Worm (Caenorhabditis elegans) whole organism, L4 larva: ENCODE measurements around the gene T28B11.1.
A peak's percentile ranks its signal among the peaks of the same experiment; 100 is the strongest.

Experiments
- R02D3.7 ChIP-seq: fragments of 150-350 bp; sonication (generic microtip); optimal IDR thresholded peaks from 3 replicates; lab custom pipeline; 2014; ENCODE audit warnings: missing biosample characterization, missing genetic modification characterization
- aha-1 ChIP-seq: fragments of 150-350 bp; peaks from one replicate; lab custom pipeline; 2014; ENCODE audit warnings: missing biosample characterization, missing genetic modification characterization
- ama-1 ChIP-seq: fragments of 150-350 bp; optimal IDR thresholded peaks from 2 replicates; lab custom pipeline; 2014; ENCODE audit warnings: inconsistent platforms, mixed read lengths
- egl-27 ChIP-seq: sonication (generic microtip); optimal IDR thresholded peaks from 3 replicates; lab custom pipeline; 2017; ENCODE audit warnings: missing biosample characterization, missing genetic modification reagents, missing genetic modification characterization
- fkh-10 ChIP-seq: fragments of 150-350 bp; optimal IDR thresholded peaks from 2 replicates; lab custom pipeline; 2014; ENCODE audit warnings: missing biosample characterization, missing genetic modification reagents, missing genetic modification characterization
- mdl-1 ChIP-seq, 2 experiments: fragments of 150-350 bp in 1 of 2; sonication (generic microtip) in 1 of 2; optimal IDR thresholded peaks; 2 replicates each; lab custom pipeline; 2014 to 2017; ENCODE audit warnings: missing biosample characterization in 2 of 2, missing genetic modification characterization in 2 of 2
- nhr-25 ChIP-seq: sonication (generic microtip); optimal IDR thresholded peaks from 2 replicates; lab custom pipeline; 2017; ENCODE audit warnings: missing genetic modification characterization, mild to moderate bottlenecking, missing compliant biosample characterization, antibody characterized with exemption, moderate library complexity, borderline replicate concordance; ENCODE audit not compliant: insufficient read depth
- pqm-1 ChIP-seq: sonication (generic microtip); optimal IDR thresholded peaks from 2 replicates; lab custom pipeline; 2017; ENCODE audit warnings: missing biosample characterization, missing genetic modification characterization
- spr-1 ChIP-seq: sonication (generic microtip); optimal IDR thresholded peaks from 2 replicates; lab custom pipeline; 2016; ENCODE audit warnings: mild to moderate bottlenecking, missing genetic modification characterization, missing compliant biosample characterization
- tra-1 ChIP-seq: fragments of 200-800 bp; sonication (Bioruptor generic); IDR thresholded peaks from 2 replicates; pipeline ENCODE4 v1.3.6; 2022; ENCODE audit warnings: missing genetic modification reagents, missing genetic modification characterization, missing compliant biosample characterization

ce11 chrV:10693749-10694148 is 38.5 kb downstream of the T28B11.1 start:
- TF ChIP-seq ama-1: no peak
- peak in 1 of 2 experiments; percentile 72 for TF ChIP-seq mdl-1 (tag; optimal IDR thresholded peaks at IDR 0.05; lab: Kevin White, UChicago)
- no peak for TF ChIP-seq R02D3.7 (tag; lab: Kevin White, UChicago)
- TF ChIP-seq egl-27 (tag; lab: Kevin White, UChicago): no peak
- no peak for TF ChIP-seq fkh-10 (GFP tag; lab: Kevin White, UChicago)
- TF ChIP-seq nhr-25 (tag; lab: Kevin White, UChicago): no peak
- no peak for TF ChIP-seq spr-1 (tag; lab: Kevin White, UChicago)
- TF ChIP-seq tra-1 (GFP tag; lab: Robert Waterston, UW): peak; percentile 80
- TF ChIP-seq pqm-1: peak; percentile 98
- no peak for TF ChIP-seq aha-1 (tag; lab: Kevin White, UChicago)
